Worm (Caenorhabditis elegans) whole organism, L2 larva: Measurements from ENCODE around the gene Y54G2A.72.
A peak's percentile ranks its signal among the peaks of the same experiment; 100 is the strongest.

ENCODE experiments used
- C34F6.9 ChIP-seq: fragments of 150-350 bp; optimal IDR thresholded peaks from 2 replicates; lab custom pipeline; 2014; ENCODE audit warnings: missing biosample characterization, missing genetic modification characterization
- aly-2 ChIP-seq: fragments of 150-350 bp; optimal IDR thresholded peaks from 2 replicates; lab custom pipeline; 2014; ENCODE audit warnings: missing biosample characterization, missing genetic modification characterization
- blmp-1 ChIP-seq: sonication (generic microtip); optimal IDR thresholded peaks from 2 replicates; lab custom pipeline; 2017; ENCODE audit warnings: missing genetic modification characterization, mild to moderate bottlenecking, missing compliant biosample characterization, antibody characterized with exemption, moderate library complexity; ENCODE audit not compliant: insufficient read depth
- nhr-10 ChIP-seq: sonication (generic microtip); optimal IDR thresholded peaks from 2 replicates; lab custom pipeline; 2017; ENCODE audit warnings: missing biosample characterization, missing genetic modification characterization
- peb-1 ChIP-seq: fragments of 150-350 bp; optimal IDR thresholded peaks from 2 replicates; lab custom pipeline; 2014; ENCODE audit warnings: missing biosample characterization, missing genetic modification characterization
- sma-3 ChIP-seq: sonication (generic microtip); optimal IDR thresholded peaks from 2 replicates; lab custom pipeline; 2016; ENCODE audit warnings: missing genetic modification reagents, missing genetic modification characterization, missing compliant biosample characterization

DNA sequence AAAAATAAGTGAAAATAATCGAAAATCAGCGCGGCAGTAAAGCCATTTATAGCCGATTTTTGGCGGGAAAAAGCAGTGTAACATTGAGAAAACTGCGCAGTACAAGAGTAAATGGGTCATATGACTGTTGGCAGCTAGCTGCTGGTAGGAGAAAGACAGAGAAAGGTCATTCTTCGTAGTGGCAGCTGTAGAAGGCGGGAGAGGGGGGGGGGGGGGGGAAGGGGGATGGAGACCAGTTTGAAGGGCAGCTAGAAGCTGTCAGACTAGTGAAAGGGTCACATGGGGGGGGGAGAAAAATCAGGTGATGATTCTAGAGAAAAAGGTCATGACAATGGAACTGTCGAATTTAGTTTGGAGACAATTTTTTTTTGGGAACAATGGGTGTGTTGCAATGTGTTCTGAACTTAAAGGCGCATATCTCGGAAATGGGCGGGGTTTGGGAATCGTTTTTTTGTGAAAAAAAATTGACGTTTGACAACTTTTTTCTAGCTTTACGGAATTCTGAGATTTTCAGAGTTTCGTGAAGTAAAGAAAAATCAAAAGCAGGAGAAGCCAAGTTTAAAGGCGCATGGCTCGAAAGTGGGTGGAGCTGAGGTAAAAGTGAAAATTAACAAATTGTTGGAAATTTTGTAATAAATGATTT lies 5.6 kb upstream of the Y54G2A.72 start:
- TF ChIP-seq nhr-10 (tag; lab: Kevin White, UChicago) (no peak), blmp-1 (tag; lab: Kevin White, UChicago) (peak; percentile 47), sma-3 (GFP tag; lab: Kevin White, UChicago) (no peak), aly-2 (tag; lab: Kevin White, UChicago) (no peak), peb-1 (no peak), C34F6.9 (no peak)
